Worm (Caenorhabditis elegans) whole organism, L2 larva: ENCODE data around the gene R193.6.

Experiments
- C34F6.9 ChIP-seq: fragments of 150-350 bp; optimal IDR thresholded peaks from 2 replicates; lab custom pipeline; 2014; ENCODE audit warnings: missing biosample characterization, missing genetic modification characterization
- R02D3.7 ChIP-seq: fragments of 150-350 bp; optimal IDR thresholded peaks from 2 replicates; lab custom pipeline; 2014; ENCODE audit warnings: missing biosample characterization, missing genetic modification characterization
- aly-2 ChIP-seq: fragments of 150-350 bp; optimal IDR thresholded peaks from 2 replicates; lab custom pipeline; 2014; ENCODE audit warnings: missing biosample characterization, missing genetic modification characterization
- ama-1 ChIP-seq: fragments of 150-350 bp; optimal IDR thresholded peaks from 2 replicates; lab custom pipeline; 2018; ENCODE audit warnings: inconsistent platforms
- blmp-1 ChIP-seq: sonication (generic microtip); optimal IDR thresholded peaks from 2 replicates; lab custom pipeline; 2017; ENCODE audit warnings: missing genetic modification characterization, mild to moderate bottlenecking, missing compliant biosample characterization, antibody characterized with exemption, moderate library complexity; ENCODE audit not compliant: insufficient read depth
- ceh-16 ChIP-seq: fragments of 150-350 bp; optimal IDR thresholded peaks from 2 replicates; lab custom pipeline; 2014; ENCODE audit warnings: missing biosample characterization, missing genetic modification characterization
- ceh-82 ChIP-seq: fragments of 150-350 bp; optimal IDR thresholded peaks from 2 replicates; lab custom pipeline; 2014; ENCODE audit warnings: missing biosample characterization, missing genetic modification characterization
- crh-2 ChIP-seq: sonication (generic microtip); optimal IDR thresholded peaks from 2 replicates; lab custom pipeline; 2017; ENCODE audit warnings: missing biosample characterization, missing genetic modification characterization
- dmd-4 ChIP-seq: sonication (generic microtip); optimal IDR thresholded peaks from 2 replicates; lab custom pipeline; 2017; ENCODE audit warnings: missing biosample characterization, missing genetic modification characterization
- egl-27 ChIP-seq: sonication (generic microtip); optimal IDR thresholded peaks from 3 replicates; lab custom pipeline; 2017; ENCODE audit warnings: missing biosample characterization, missing genetic modification reagents, missing genetic modification characterization
- elt-3 ChIP-seq: sonication (generic microtip); optimal IDR thresholded peaks from 2 replicates; lab custom pipeline; 2017; ENCODE audit warnings: missing biosample characterization, missing genetic modification characterization
- fos-1 ChIP-seq: fragments of 150-350 bp; optimal IDR thresholded peaks from 2 replicates; lab custom pipeline; 2014; ENCODE audit warnings: missing biosample characterization, missing genetic modification characterization
- lin-11 ChIP-seq: fragments of 150-350 bp; sonication (generic microtip); optimal IDR thresholded peaks from 2 replicates; lab custom pipeline; 2014; ENCODE audit warnings: missing biosample characterization, missing genetic modification characterization, inconsistent platforms, mixed read lengths
- lin-13 ChIP-seq: fragments of 150-350 bp; optimal IDR thresholded peaks from 2 replicates; lab custom pipeline; 2014; ENCODE audit warnings: missing biosample characterization, missing genetic modification reagents, missing genetic modification characterization
- lin-39 ChIP-seq: fragments of 150-350 bp; optimal IDR thresholded peaks from 2 replicates; lab custom pipeline; 2014; ENCODE audit warnings: missing biosample characterization, missing genetic modification reagents, missing genetic modification characterization
- lsy-2 ChIP-seq, 2 experiments: fragments of 150-350 bp in 1 of 2; sonication (generic microtip) in 1 of 2; optimal IDR thresholded peaks; 2 replicates each; lab custom pipeline; 2014 to 2017; ENCODE audit warnings: missing biosample characterization in 2 of 2, missing genetic modification characterization in 2 of 2
- mab-5 ChIP-seq: fragments of 150-350 bp; optimal IDR thresholded peaks from 2 replicates; lab custom pipeline; 2014; ENCODE audit warnings: missing biosample characterization, missing genetic modification characterization
- mbf-1 ChIP-seq: sonication (generic microtip); optimal IDR thresholded peaks from 2 replicates; lab custom pipeline; 2017; ENCODE audit warnings: missing biosample characterization, missing genetic modification characterization
- mdl-1 ChIP-seq, 2 experiments: fragments of 150-350 bp in 1 of 2; sonication (generic microtip) in 1 of 2; optimal IDR thresholded peaks; 2 replicates each; lab custom pipeline; 2017; ENCODE audit warnings: missing biosample characterization in 2 of 2, missing genetic modification characterization in 2 of 2
- nhr-11 ChIP-seq: fragments of 150-350 bp; optimal IDR thresholded peaks from 2 replicates; lab custom pipeline; 2014; ENCODE audit warnings: missing biosample characterization, missing genetic modification characterization
- nhr-12 ChIP-seq: fragments of 150-350 bp; optimal IDR thresholded peaks from 2 replicates; lab custom pipeline; 2014; ENCODE audit warnings: missing biosample characterization, missing genetic modification characterization
- nhr-129 ChIP-seq: fragments of 150-350 bp; optimal IDR thresholded peaks from 2 replicates; lab custom pipeline; 2014; ENCODE audit warnings: missing biosample characterization, missing genetic modification characterization
- nhr-21 ChIP-seq: fragments of 150-350 bp; optimal IDR thresholded peaks from 2 replicates; lab custom pipeline; 2014; ENCODE audit warnings: missing biosample characterization, missing genetic modification characterization
- nhr-25 ChIP-seq: fragments of 150-350 bp; sonication (generic microtip); optimal IDR thresholded peaks from 3 replicates; lab custom pipeline; 2014; ENCODE audit warnings: missing biosample characterization, missing genetic modification characterization
- nhr-77 ChIP-seq: fragments of 150-350 bp; optimal IDR thresholded peaks from 2 replicates; lab custom pipeline; 2014; ENCODE audit warnings: missing biosample characterization, missing genetic modification characterization
- peb-1 ChIP-seq: fragments of 150-350 bp; optimal IDR thresholded peaks from 2 replicates; lab custom pipeline; 2014; ENCODE audit warnings: missing biosample characterization, missing genetic modification characterization
- sem-4 ChIP-seq: fragments of 150-350 bp; optimal IDR thresholded peaks from 2 replicates; lab custom pipeline; 2014; ENCODE audit warnings: missing biosample characterization, missing genetic modification reagents, missing genetic modification characterization
- skn-1 ChIP-seq: sonication (generic microtip); optimal IDR thresholded peaks from 2 replicates; lab custom pipeline; 2017; ENCODE audit warnings: missing biosample characterization, missing genetic modification characterization
- sma-9 ChIP-seq, 2 experiments: fragments of 150-350 bp in 1 of 2; sonication (generic microtip) in 1 of 2; optimal IDR thresholded peaks; 2 replicates each; lab custom pipeline; 2014 to 2016; ENCODE audit warnings: missing genetic modification characterization in 2 of 2, mild to moderate bottlenecking in 1 of 2, missing biosample characterization in 1 of 2, missing compliant biosample characterization in 1 of 2, missing genetic modification reagents in 1 of 2, moderate library complexity in 1 of 2
- unc-39 ChIP-seq: fragments of 150-350 bp; optimal IDR thresholded peaks from 2 replicates; lab custom pipeline; 2014; ENCODE audit warnings: missing biosample characterization, missing genetic modification characterization
- unc-55 ChIP-seq: fragments of 150-350 bp; sonication (generic microtip); optimal IDR thresholded peaks from 3 replicates; lab custom pipeline; 2014; ENCODE audit warnings: missing biosample characterization, missing genetic modification reagents, missing genetic modification characterization
- unc-62 ChIP-seq: fragments of 150-350 bp; optimal IDR thresholded peaks from 2 replicates; lab custom pipeline; 2014; ENCODE audit warnings: missing biosample characterization, missing genetic modification reagents, missing genetic modification characterization
- zag-1 ChIP-seq: fragments of 150-350 bp; optimal IDR thresholded peaks from 2 replicates; lab custom pipeline; 2014; ENCODE audit warnings: missing biosample characterization, missing genetic modification characterization
- ztf-11 ChIP-seq: sonication (generic microtip); optimal IDR thresholded peaks from 2 replicates; lab custom pipeline; 2017; ENCODE audit warnings: missing biosample characterization, missing genetic modification characterization
- ztf-4 ChIP-seq: fragments of 150-350 bp; optimal IDR thresholded peaks from 2 replicates; lab custom pipeline; 2014; ENCODE audit warnings: missing biosample characterization, missing genetic modification characterization

Gene R193.6

DNA sequence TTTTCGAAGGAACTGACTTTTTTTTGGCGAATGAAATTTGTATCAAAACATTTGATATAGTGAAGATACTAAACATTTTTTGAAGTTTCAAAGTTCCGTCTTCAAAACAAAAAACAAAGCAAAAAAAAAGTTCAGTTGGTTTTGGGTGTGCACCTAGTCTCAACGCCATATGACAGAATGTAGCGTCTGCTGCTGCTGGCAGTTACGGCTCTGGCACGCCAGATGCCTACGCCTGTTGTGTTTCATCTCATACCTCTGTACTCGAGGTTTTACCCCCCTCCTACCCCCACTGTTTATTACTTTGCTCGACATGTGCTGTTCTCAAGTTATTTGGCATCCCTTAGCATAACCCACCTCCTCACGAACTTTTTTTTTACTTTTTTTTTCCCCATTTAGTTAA, 37.9 kb upstream of the R193.6 start:
- TF ChIP-seq lin-11 (tag; lab: Kevin White, UChicago): no peak
- TF ChIP-seq nhr-129 (tag; lab: Kevin White, UChicago): peak; percentile 33

- no peak for TF ChIP-seq nhr-77 (tag; lab: Kevin White, UChicago)
- TF ChIP-seq ama-1 (lab: Kevin White, UChicago): no peak
- TF ChIP-seq nhr-25 (tag; lab: Kevin White, UChicago): no peak
- TF ChIP-seq ceh-82 (tag; lab: Kevin White, UChicago): no peak
- TF ChIP-seq C34F6.9 (tag; lab: Kevin White, UChicago): no peak
- TF ChIP-seq lin-39 (tag; lab: Kevin White, UChicago): no peak
- TF ChIP-seq nhr-129 (tag; lab: Kevin White, UChicago): no peak
- TF ChIP-seq nhr-21 (tag; lab: Kevin White, UChicago): no peak
- no peak for TF ChIP-seq lin-13
- TF ChIP-seq R02D3.7 (tag; lab: Kevin White, UChicago): no peak
- no peak for TF ChIP-seq sem-4 (tag; lab: Kevin White, UChicago)
- no peak for TF ChIP-seq ztf-4 (tag; lab: Kevin White, UChicago)
- TF ChIP-seq aly-2 (tag; lab: Kevin White, UChicago): no peak
- no peak for TF ChIP-seq zag-1 (tag; lab: Kevin White, UChicago)
- no peak for TF ChIP-seq ztf-11 (tag; lab: Kevin White, UChicago)
- TF ChIP-seq ceh-16 (tag; lab: Kevin White, UChicago): no peak
- TF ChIP-seq elt-3 (tag; lab: Kevin White, UChicago): no peak
- TF ChIP-seq mbf-1 (tag; lab: Kevin White, UChicago): no peak
Observed at ce11 chrX:1111603-1112002, 37.0 kb upstream of the R193.6 start, which contains the start of gene C05D9.3. TSS of gene C05D9.3 (plus strand) at chrX:1111903.

ce11 chrX:1115207-1115606, 33.4 kb upstream of the R193.6 start:
- no peak for TF ChIP-seq nhr-21 (tag; lab: Kevin White, UChicago)
- no peak for TF ChIP-seq mdl-1 (tag; optimal IDR thresholded peaks at IDR 0.05; lab: Kevin White, UChicago)
- TF ChIP-seq mab-5 (tag; lab: Kevin White, UChicago): no peak
- no peak for TF ChIP-seq skn-1 (tag; lab: Kevin White, UChicago)
- TF ChIP-seq dmd-4: no peak
- TF ChIP-seq nhr-129 (tag; lab: Kevin White, UChicago): no peak
- TF ChIP-seq aly-2 (tag; lab: Kevin White, UChicago): no peak
- TF ChIP-seq unc-39: no peak
- TF ChIP-seq peb-1 (tag; lab: Kevin White, UChicago): no peak
- no peak for TF ChIP-seq blmp-1 (tag; lab: Kevin White, UChicago)
- no peak for TF ChIP-seq lin-13
- no peak for TF ChIP-seq R02D3.7 (tag; lab: Kevin White, UChicago)
- TF ChIP-seq sma-9 (GFP tag; optimal IDR thresholded peaks at IDR 0.05; lab: Kevin White, UChicago): no peak
- no peak for TF ChIP-seq sma-9 (tag; optimal IDR thresholded peaks at IDR 0.05; lab: Kevin White, UChicago)
- TF ChIP-seq sem-4 (tag; lab: Kevin White, UChicago): no peak
- no peak for TF ChIP-seq C34F6.9 (tag; lab: Kevin White, UChicago)
- TF ChIP-seq nhr-12 (tag; lab: Kevin White, UChicago): no peak
- no peak for TF ChIP-seq nhr-11 (tag; lab: Kevin White, UChicago)
- no peak for TF ChIP-seq lsy-2 (tag; optimal IDR thresholded peaks at IDR 0.05; lab: Kevin White, UChicago)
- TF ChIP-seq egl-27 (tag; lab: Kevin White, UChicago): no peak
- TF ChIP-seq unc-55 (GFP tag; lab: Kevin White, UChicago): no peak

DNA sequence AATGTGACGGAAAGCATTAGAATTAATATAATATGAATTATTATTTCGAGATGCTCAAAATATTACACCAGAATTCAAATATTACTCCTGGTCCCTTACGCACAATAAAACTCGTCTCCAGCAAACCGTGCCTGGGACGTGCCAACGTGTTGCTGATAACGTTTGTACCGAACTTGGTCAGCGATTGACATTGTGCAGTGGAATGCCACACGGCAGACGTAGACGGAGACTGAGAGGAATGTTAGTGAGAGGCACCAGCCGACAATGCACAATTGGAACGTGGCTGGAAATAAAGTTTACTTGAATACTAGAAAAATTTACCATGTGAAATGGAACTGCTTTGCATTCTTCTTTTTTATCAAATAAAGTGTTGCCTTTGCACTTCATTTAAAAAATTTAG, 31.3 kb upstream of the R193.6 start:
- TF ChIP-seq crh-2 (tag; lab: Kevin White, UChicago): peak; percentile 32
- TF ChIP-seq fos-1 (tag; lab: Kevin White, UChicago): peak; percentile 37
- TF ChIP-seq unc-62: no peak
- TF ChIP-seq sma-9 (GFP tag; optimal IDR thresholded peaks at IDR 0.05; lab: Kevin White, UChicago): peak; percentile 2
- no peak for TF ChIP-seq sma-9 (tag; optimal IDR thresholded peaks at IDR 0.05; lab: Kevin White, UChicago)
- TF ChIP-seq, all 48 proteins: peak for 3

DNA sequence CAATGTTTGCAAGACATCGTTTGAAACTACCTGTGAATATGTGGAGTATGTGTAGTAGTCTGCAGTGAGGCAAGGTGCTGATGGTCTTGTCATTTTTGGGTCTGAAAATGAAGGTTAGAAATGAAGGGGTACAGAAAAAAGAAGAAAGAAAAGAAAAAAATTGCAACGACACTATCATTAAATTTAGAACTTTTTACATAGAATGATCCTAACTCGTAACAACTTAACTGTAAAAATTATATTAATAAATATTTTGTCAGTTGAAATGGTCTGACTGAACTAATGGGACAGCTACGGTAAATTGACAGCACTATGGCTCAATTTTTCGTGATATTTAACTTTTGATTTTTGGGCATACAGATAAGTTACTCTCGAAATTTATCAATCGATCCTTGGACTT, 29.3 kb upstream of the R193.6 start, which contains the start of gene C05D9.7:
Gene C05D9.7 (minus strand): TSS at position 101 of the 400 bp plus-strand sequence.
- TF ChIP-seq lin-11 (tag; lab: Kevin White, UChicago) (no peak), aly-2 (tag; lab: Kevin White, UChicago) (no peak)
